In the genomic region with DNA sequence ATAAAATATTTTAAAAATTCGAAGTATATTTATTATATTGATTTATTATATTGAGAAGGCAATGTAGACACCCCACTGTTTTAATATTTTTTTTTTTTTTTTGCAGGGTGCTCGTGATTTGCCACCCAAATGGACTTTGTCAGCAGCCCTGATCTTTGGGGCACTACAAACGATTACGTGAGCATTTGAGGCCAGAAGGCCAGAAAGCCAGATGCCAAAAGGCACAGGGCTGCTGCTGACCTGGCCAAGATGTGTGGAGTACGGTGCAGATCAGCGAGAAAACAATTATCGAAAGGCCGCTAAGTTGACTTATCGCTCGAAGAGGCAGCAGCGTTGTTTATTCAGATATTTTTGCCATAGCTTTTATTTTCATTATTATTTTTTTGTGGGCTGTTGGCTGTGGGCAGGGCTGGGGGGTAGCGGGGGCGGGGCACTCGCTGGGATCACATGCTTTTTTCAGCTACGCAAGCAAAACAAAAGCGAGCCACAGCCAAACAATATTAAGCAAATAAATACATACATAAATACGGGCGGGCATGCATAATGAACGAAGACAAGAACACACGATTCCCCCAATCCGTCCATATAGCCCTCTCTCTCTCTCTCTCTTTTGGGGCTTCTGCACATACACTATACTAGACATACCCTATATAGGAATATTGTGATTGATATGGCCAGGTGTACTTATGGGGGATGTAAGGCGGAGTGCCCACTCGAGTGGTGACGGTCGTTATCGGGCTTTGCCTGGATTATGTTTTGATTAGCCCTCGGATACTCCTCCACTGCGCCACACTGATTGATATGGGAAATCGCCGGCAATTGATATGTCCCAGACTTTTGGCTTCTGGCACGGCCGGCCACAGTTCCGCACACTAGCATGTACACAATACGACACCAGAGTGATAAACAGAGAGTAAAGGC, we compare ENCODE assay signal across 1 fruit fly cellular context.
TF ChIP-seq lines count a peak whose summit lies in the region.

No protein-coding gene starts in this region.

TF ChIP-seq in whole organism, embryonic, 481 proteins besides CTCF, POLR2A, EP300 and RAD21 (continued from another document):
- TF ChIP-seq nerfin-2 (GFP tag; IDR thresholded peaks at IDR 0.05; lab: Robert Waterston, UW; ENCODE audit: partially characterized antibody), result no peak
- TF ChIP-seq CG3995 (GFP tag; optimal IDR thresholded peaks at IDR 0.05; lab: Kevin White, UChicago), result no peak
- no peak for TF ChIP-seq D (optimal IDR thresholded peaks at IDR 0.05; lab: Kevin White, UChicago)
- TF ChIP-seq D (GFP tag; optimal IDR thresholded peaks at IDR 0.05; lab: Kevin White, UChicago), result no peak
- peak; percentile 15 for TF ChIP-seq HHEX (GFP tag; optimal IDR thresholded peaks at IDR 0.05; lab: Kevin White, UChicago)
- peak; percentile 7 for TF ChIP-seq Jarid2 (GFP tag; optimal IDR thresholded peaks at IDR 0.05; lab: Kevin White, UChicago)
- no peak for TF ChIP-seq Drgx (GFP tag; IDR thresholded peaks at IDR 0.05; lab: Robert Waterston, UW)
- no peak for TF ChIP-seq Atf-2 (GFP tag; optimal IDR thresholded peaks at IDR 0.05; lab: Kevin White, UChicago)
- no peak for TF ChIP-seq CG11398 (GFP tag; optimal IDR thresholded peaks at IDR 0.05; lab: Kevin White, UChicago)
- TF ChIP-seq Rfx (GFP tag; IDR thresholded peaks at IDR 0.05; lab: Robert Waterston, UW), result peak; percentile 41; the same call in 1 of the 2 replicates
- 0 out of 3 replicates have a peak, but pooled peaks have one; percentile 45 for TF ChIP-seq row (GFP tag; IDR thresholded peaks at IDR 0.05; lab: Robert Waterston, UW)
- no peak for TF ChIP-seq al (GFP tag; IDR thresholded peaks at IDR 0.05; lab: Robert Waterston, UW)
- TF ChIP-seq Chrac-16 (GFP tag; optimal IDR thresholded peaks at IDR 0.05; lab: Kevin White, UChicago), result no peak
- peak; percentile 40 for TF ChIP-seq D19B (GFP tag; optimal IDR thresholded peaks at IDR 0.05; lab: Kevin White, UChicago)
- TF ChIP-seq ewg (GFP tag; optimal IDR thresholded peaks at IDR 0.05; lab: Kevin White, UChicago), result no peak
- peak; percentile 68 for TF ChIP-seq CG6765 (GFP tag; optimal IDR thresholded peaks at IDR 0.05; lab: Kevin White, UChicago)
- TF ChIP-seq pho (GFP tag; optimal IDR thresholded peaks at IDR 0.05; lab: Kevin White, UChicago), result no peak
- TF ChIP-seq CG5245 (GFP tag; optimal IDR thresholded peaks at IDR 0.05; lab: Kevin White, UChicago), result no peak
- TF ChIP-seq cg (GFP tag; optimal IDR thresholded peaks at IDR 0.05; lab: Kevin White, UChicago), result peak; percentile 13
- TF ChIP-seq ase (GFP tag; IDR thresholded peaks at IDR 0.05; lab: Robert Waterston, UW), result 0 out of 3 replicates have a peak, but pooled peaks have one; percentile 28
